Worm (Caenorhabditis elegans): ENCODE data around the gene R03H10.5.

- TF ChIP-seq ceh-24 (tag; optimal IDR thresholded peaks at IDR 0.05) (no peak), pha-4 (tag; optimal IDR thresholded peaks at IDR 0.05) (no peak), ama-1 (optimal IDR thresholded peaks at IDR 0.05) (no peak), elt-2 (tag; optimal IDR thresholded peaks at IDR 0.05) (no peak), tbx-2 (tag; optimal IDR thresholded peaks at IDR 0.05) (no peak), fkh-10 (GFP tag; optimal IDR thresholded peaks at IDR 0.05) (no peak), pag-3 (tag; optimal IDR thresholded peaks at IDR 0.05; ENCODE audit: borderline replicate concordance) (no peak), unc-42 (tag; optimal IDR thresholded peaks at IDR 0.05) (peak; percentile 89), C08G9.2 (tag; optimal IDR thresholded peaks at IDR 0.05) (no peak), ceh-22 (tag; optimal IDR thresholded peaks at IDR 0.05) (no peak), dve-1 (tag; optimal IDR thresholded peaks at IDR 0.05) (no peak)
These were observed 41.0 kb downstream of the R03H10.5 start for ce11 chrII:4129450-4129849.

Data from whole organism, late embryonic.